ENCODE assay signal across 4 worm cellular contexts in the genomic region with DNA sequence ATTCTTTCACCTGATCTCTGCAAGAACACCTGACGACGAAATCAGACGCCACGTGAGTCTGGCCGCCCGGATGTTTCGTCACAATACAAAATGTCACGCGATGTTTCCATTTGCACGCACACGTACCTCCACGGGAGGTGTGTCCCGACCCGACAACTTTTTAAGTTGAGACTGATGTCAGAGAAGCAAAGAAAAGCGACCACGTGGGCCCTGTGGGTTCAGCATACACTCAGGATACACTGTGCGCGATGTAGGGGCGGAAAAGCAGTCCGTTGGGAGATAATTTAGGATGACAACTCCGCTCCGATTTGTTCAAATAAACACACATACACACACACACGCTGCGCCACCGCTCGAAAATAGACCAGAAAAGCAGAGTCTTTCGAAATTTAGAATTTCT.
TF ChIP-seq lines count a peak whose summit lies in the region.

No protein-coding gene starts in this region.

TF ChIP-seq in whole organism, L1 larva, 84 proteins besides CTCF, POLR2A, EP300 and RAD21 (continued from another document and continues in another):
- TF ChIP-seq unc-130 (tag; optimal IDR thresholded peaks at IDR 0.05; lab: Kevin White, UChicago) (peak; percentile 51), zip-4 (GFP tag; optimal IDR thresholded peaks at IDR 0.05; lab: Kevin White, UChicago) (peak; percentile 80), aha-1 (tag; optimal IDR thresholded peaks at IDR 0.05; lab: Kevin White, UChicago) (peak; percentile 100), sptf-1 (tag; optimal IDR thresholded peaks at IDR 0.05; lab: Kevin White, UChicago) (no peak), nhr-76 (tag; optimal IDR thresholded peaks at IDR 0.05; lab: Kevin White, UChicago) (no peak), isw-1 (GFP tag; IDR thresholded peaks at IDR 0.05; lab: Robert Waterston, UW) (peak; percentile 47), ztf-4 (tag; optimal IDR thresholded peaks at IDR 0.05; lab: Kevin White, UChicago) (peak; percentile 91), nhr-28 (tag; optimal IDR thresholded peaks at IDR 0.05; lab: Kevin White, UChicago) (peak; percentile 66), zag-1 (tag; optimal IDR thresholded peaks at IDR 0.05; lab: Kevin White, UChicago) (peak; percentile 32), hlh-17 (GFP tag; optimal IDR thresholded peaks at IDR 0.05; lab: Kevin White, UChicago; ENCODE audit: borderline replicate concordance) (peak; percentile 19), dsc-1 (tag; optimal IDR thresholded peaks at IDR 0.05; lab: Kevin White, UChicago) (peak; percentile 9), elt-3 (tag; optimal IDR thresholded peaks at IDR 0.05; lab: Kevin White, UChicago) (peak in 2 of 6 experiments; percentile 72 to 75), lin-15B (tag; optimal IDR thresholded peaks at IDR 0.05; lab: Kevin White, UChicago) (no peak), hpl-2 (GFP tag; optimal IDR thresholded peaks at IDR 0.05; lab: Kevin White, UChicago) (peak; percentile 10), skn-1 (tag; optimal IDR thresholded peaks at IDR 0.05; lab: Kevin White, UChicago) (peak; percentile 75), unc-62 (GFP tag; optimal IDR thresholded peaks at IDR 0.05; lab: Kevin White, UChicago) (no peak), alr-1 (tag; optimal IDR thresholded peaks at IDR 0.05; lab: Kevin White, UChicago; ENCODE audit: borderline replicate concordance) (no peak), dpl-1 (GFP tag; optimal IDR thresholded peaks at IDR 0.05; lab: Kevin White, UChicago) (peak; percentile 12 to 49 (median 43)), pag-3 (tag; optimal IDR thresholded peaks at IDR 0.05; lab: Kevin White, UChicago; ENCODE audit: borderline replicate concordance, insufficient read depth) (peak; percentile 59), ets-5 (GFP tag; IDR thresholded peaks at IDR 0.05; lab: Robert Waterston, UW) (no peak), pqm-1 (tag; optimal IDR thresholded peaks at IDR 0.05; lab: Kevin White, UChicago) (no peak), grh-1 (GFP tag; IDR thresholded peaks at IDR 0.05; lab: Robert Waterston, UW) (peak; percentile 76), xbp-1 (tag; optimal IDR thresholded peaks at IDR 0.05; lab: Kevin White, UChicago) (peak; percentile 73), efl-3 (GFP tag; optimal IDR thresholded peaks at IDR 0.05; lab: Kevin White, UChicago) (no peak), swsn-7 (tag; optimal IDR thresholded peaks at IDR 0.05; lab: Kevin White, UChicago) (peak; percentile 83), nhr-77 (tag; optimal IDR thresholded peaks at IDR 0.05; lab: Kevin White, UChicago) (peak; percentile 47), sup-37 (GFP tag; optimal IDR thresholded peaks at IDR 0.05; lab: Kevin White, UChicago) (peak; percentile 77), nhr-19 (GFP tag; conservative IDR thresholded peaks at IDR 0.05; lab: Robert Waterston, UW) (peak; percentile 96), blmp-1 (tag; optimal IDR thresholded peaks at IDR 0.05; lab: Kevin White, UChicago) (peak; percentile 48), lin-39 (tag; optimal IDR thresholded peaks at IDR 0.05; lab: Kevin White, UChicago) (peak; percentile 39), lin-35 (GFP tag; optimal IDR thresholded peaks at IDR 0.05; lab: Kevin White, UChicago) (peak; percentile 19 to 88)

TF ChIP-seq in whole organism, L2 larva, 48 proteins besides CTCF, POLR2A, EP300 and RAD21 (continued from another document):
- peak; percentile 100 for TF ChIP-seq sma-9 (GFP tag; optimal IDR thresholded peaks at IDR 0.05; lab: Kevin White, UChicago)
- peak; percentile 74 for TF ChIP-seq sma-9 (tag; optimal IDR thresholded peaks at IDR 0.05; lab: Kevin White, UChicago)
- TF ChIP-seq egl-27 (tag; optimal IDR thresholded peaks at IDR 0.05; lab: Kevin White, UChicago) = no peak
- peak; percentile 91 for TF ChIP-seq nhr-25 (tag; optimal IDR thresholded peaks at IDR 0.05; lab: Kevin White, UChicago)
- no peak for TF ChIP-seq ztf-11 (tag; optimal IDR thresholded peaks at IDR 0.05; lab: Kevin White, UChicago)
- TF ChIP-seq ceh-82 (tag; optimal IDR thresholded peaks at IDR 0.05; lab: Kevin White, UChicago) = no peak
- TF ChIP-seq ceh-16 (tag; optimal IDR thresholded peaks at IDR 0.05; lab: Kevin White, UChicago) = no peak
TF ChIP-seq in whole organism, L2 larva: peak in this region for 22.

TF ChIP-seq in whole organism, L4 larva, 104 proteins besides CTCF, POLR2A, EP300 and RAD21 (continued from another document and continues in another):
- TF ChIP-seq spr-1 (tag; optimal IDR thresholded peaks at IDR 0.05; lab: Kevin White, UChicago) (peak; percentile 26), ces-1 (GFP tag; optimal IDR thresholded peaks at IDR 0.05; lab: Kevin White, UChicago) (no peak), nhr-237 (tag; optimal IDR thresholded peaks at IDR 0.05; lab: Kevin White, UChicago) (no peak), fkh-10 (GFP tag; optimal IDR thresholded peaks at IDR 0.05; lab: Kevin White, UChicago) (no peak), Y75B8A.6 (GFP tag; IDR thresholded peaks at IDR 0.05; lab: Robert Waterston, UW) (peak; percentile 58; the same call in 1 of the 2 replicates), dve-1 (tag; optimal IDR thresholded peaks at IDR 0.05; lab: Kevin White, UChicago; ENCODE audit: insufficient read depth) (peak; percentile 88), lin-39 (tag; optimal IDR thresholded peaks at IDR 0.05; lab: Kevin White, UChicago) (no peak), zfp-2 (tag; optimal IDR thresholded peaks at IDR 0.05; lab: Kevin White, UChicago) (no peak), Y5F2A.4 (GFP tag; optimal IDR thresholded peaks at IDR 0.05; lab: Kevin White, UChicago) (no peak), dmd-8 (GFP tag; IDR thresholded peaks at IDR 0.05; lab: Robert Waterston, UW) (0 out of 2 replicates have a peak, but pooled peaks have one; percentile 4), spr-3 (GFP tag; optimal IDR thresholded peaks at IDR 0.05; lab: Kevin White, UChicago) (no peak), snpc-4 (tag; optimal IDR thresholded peaks at IDR 0.05; lab: Kevin White, UChicago) (no peak), dpl-1 (GFP tag; optimal IDR thresholded peaks at IDR 0.05; lab: Kevin White, UChicago) (peak; percentile 14), nhr-102 (tag; optimal IDR thresholded peaks at IDR 0.05; lab: Kevin White, UChicago) (peak; percentile 79), ceh-82 (tag; optimal IDR thresholded peaks at IDR 0.05; lab: Kevin White, UChicago) (no peak), D1046.2 (GFP tag; IDR thresholded peaks at IDR 0.05; lab: Robert Waterston, UW) (no peak), skn-1 (tag; optimal IDR thresholded peaks at IDR 0.05; lab: Kevin White, UChicago) (peak; percentile 34), nhr-25 (tag; optimal IDR thresholded peaks at IDR 0.05; lab: Kevin White, UChicago; ENCODE audit: borderline replicate concordance, insufficient read depth) (no peak), nhr-11 (tag; optimal IDR thresholded peaks at IDR 0.05; lab: Kevin White, UChicago) (peak; percentile 83), lin-15B (tag; optimal IDR thresholded peaks at IDR 0.05; lab: Kevin White, UChicago) (no peak), R02D3.7 (tag; optimal IDR thresholded peaks at IDR 0.05; lab: Kevin White, UChicago) (no peak), gei-8 (GFP tag; optimal IDR thresholded peaks at IDR 0.05; lab: Kevin White, UChicago) (peak; percentile 59), attf-4 (tag; optimal IDR thresholded peaks at IDR 0.05; lab: Kevin White, UChicago) (no peak), lin-13 (GFP tag; optimal IDR thresholded peaks at IDR 0.05; lab: Kevin White, UChicago) (peak; percentile 88), F26F4.8 (GFP tag; conservative IDR thresholded peaks at IDR 0.05; lab: Robert Waterston, UW) (no peak), Y105C5A.15 (GFP tag; IDR thresholded peaks at IDR 0.05; lab: Robert Waterston, UW) (no peak), aha-1 (tag; lab: Kevin White, UChicago) (peak; percentile 100), lin-29 (GFP tag; IDR thresholded peaks at IDR 0.05; lab: Robert Waterston, UW) (no peak), ceh-32 (tag; optimal IDR thresholded peaks at IDR 0.05; lab: Kevin White, UChicago; ENCODE audit: poor library complexity) (peak; percentile 48), pqm-1 (tag; optimal IDR thresholded peaks at IDR 0.05; lab: Kevin White, UChicago) (no peak), daf-16 (GFP tag; optimal IDR thresholded peaks at IDR 0.05; lab: Kevin White, UChicago) (peak in 1 of 2 experiments; percentile 22), daf-16 (tag; optimal IDR thresholded peaks at IDR 0.05; lab: Kevin White, UChicago) (peak; percentile 41), zip-11 (GFP tag; IDR thresholded peaks at IDR 0.05; lab: Robert Waterston, UW) (no peak), jun-1 (tag; optimal IDR thresholded peaks at IDR 0.05; lab: Kevin White, UChicago) (no peak), tag-97 (GFP tag; IDR thresholded peaks at IDR 0.05; lab: Robert Waterston, UW) (no peak), madf-9 (GFP tag; conservative IDR thresholded peaks at IDR 0.05; lab: Robert Waterston, UW) (peak; percentile 56; the same call in 1 of the 2 replicates), ceh-28 (tag; optimal IDR thresholded peaks at IDR 0.05; lab: Kevin White, UChicago) (no peak), nhr-10 (tag; optimal IDR thresholded peaks at IDR 0.05; lab: Kevin White, UChicago) (no peak), set-16 (GFP tag; IDR thresholded peaks at IDR 0.05; lab: Robert Waterston, UW) (peak; percentile 67), T20F7.1 (GFP tag; optimal IDR thresholded peaks at IDR 0.05; lab: Kevin White, UChicago) (peak; percentile 60), unc-39 (tag; optimal IDR thresholded peaks at IDR 0.05; lab: Kevin White, UChicago) (no peak), vab-7 (GFP tag; IDR thresholded peaks at IDR 0.05; lab: Robert Waterston, UW) (no peak), F10B5.3 (tag; optimal IDR thresholded peaks at IDR 0.05; lab: Kevin White, UChicago) (no peak), unc-130 (GFP tag; optimal IDR thresholded peaks at IDR 0.05; lab: Kevin White, UChicago) (no peak), T26A8.4 (GFP tag; IDR thresholded peaks at IDR 0.05; lab: Robert Waterston, UW) (peak; percentile 73), lim-7 (GFP tag; IDR thresholded peaks at IDR 0.05; lab: Robert Waterston, UW) (0 out of 2 replicates have a peak, but pooled peaks have one; percentile 10)

TF ChIP-seq in whole organism, young adult, 124 proteins besides CTCF, POLR2A, EP300 and RAD21 (continued from another document):
- TF ChIP-seq dpff-1 (tag; optimal IDR thresholded peaks at IDR 0.05; lab: Kevin White, UChicago) (no peak), pbrm-1 (GFP tag; IDR thresholded peaks at IDR 0.05; lab: Robert Waterston, UW) (peak; percentile 65; the same call in 1 of the 2 replicates), lin-54 (GFP tag; optimal IDR thresholded peaks at IDR 0.05; lab: Kevin White, UChicago) (peak; percentile 32), repo-1 (tag; optimal IDR thresholded peaks at IDR 0.05; lab: Kevin White, UChicago) (no peak), die-1 (tag; optimal IDR thresholded peaks at IDR 0.05; lab: Kevin White, UChicago) (peak; percentile 17), ztf-3 (GFP tag; optimal IDR thresholded peaks at IDR 0.05; lab: Kevin White, UChicago) (no peak), lsy-27 (tag; optimal IDR thresholded peaks at IDR 0.05; lab: Kevin White, UChicago; ENCODE audit: borderline replicate concordance, insufficient read depth) (no peak), ceh-91 (GFP tag; IDR thresholded peaks at IDR 0.05; lab: Robert Waterston, UW) (no peak), K12H6.12 (tag; optimal IDR thresholded peaks at IDR 0.05; lab: Kevin White, UChicago) (peak; percentile 66), lin-35 (GFP tag; optimal IDR thresholded peaks at IDR 0.05; lab: Kevin White, UChicago) (peak in 1 of 3 experiments; percentile 39), attf-6 (GFP tag; IDR thresholded peaks at IDR 0.05; lab: Robert Waterston, UW) (no peak), F10E7.11 (tag; optimal IDR thresholded peaks at IDR 0.05; lab: Kevin White, UChicago) (no peak), sdz-38 (tag; optimal IDR thresholded peaks at IDR 0.05; lab: Kevin White, UChicago) (no peak), ets-4 (GFP tag; optimal IDR thresholded peaks at IDR 0.05; lab: Kevin White, UChicago) (peak; percentile 38), dox-1 (GFP tag; IDR thresholded peaks at IDR 0.05; lab: Robert Waterston, UW) (peak; percentile 71), egl-44 (GFP tag; IDR thresholded peaks at IDR 0.05; lab: Robert Waterston, UW) (peak; percentile 68; the same call in 1 of the 2 replicates), B0336.3 (GFP tag; IDR thresholded peaks at IDR 0.05; lab: Robert Waterston, UW) (peak; percentile 82), ztf-22 (GFP tag; optimal IDR thresholded peaks at IDR 0.05; lab: Kevin White, UChicago) (peak; percentile 85), nfyb-1 (GFP tag; IDR thresholded peaks at IDR 0.05; lab: Robert Waterston, UW) (peak; percentile 81), F55B11.4 (tag; optimal IDR thresholded peaks at IDR 0.05; lab: Kevin White, UChicago; ENCODE audit: borderline replicate concordance, insufficient read depth) (no peak), snpc-1.3 (tag; optimal IDR thresholded peaks at IDR 0.05; lab: Kevin White, UChicago; ENCODE audit: insufficient read depth) (no peak), K11D2.4 (GFP tag; IDR thresholded peaks at IDR 0.05; lab: Robert Waterston, UW) (peak; percentile 86), nhr-179 (tag; optimal IDR thresholded peaks at IDR 0.05; lab: Kevin White, UChicago) (no peak), egrh-3 (GFP tag; IDR thresholded peaks at IDR 0.05; lab: Robert Waterston, UW) (no peak), lag-1 (GFP tag; IDR thresholded peaks at IDR 0.05; lab: Robert Waterston, UW) (no peak), F23B12.7 (tag; optimal IDR thresholded peaks at IDR 0.05; lab: Kevin White, UChicago; ENCODE audit: insufficient read depth) (no peak), aptf-3 (GFP tag; IDR thresholded peaks at IDR 0.05; lab: Robert Waterston, UW) (no peak), ztf-26 (tag; optimal IDR thresholded peaks at IDR 0.05; lab: Kevin White, UChicago) (peak; percentile 90), nhr-27 (tag; optimal IDR thresholded peaks at IDR 0.05; lab: Kevin White, UChicago) (no peak), ceh-58 (GFP tag; IDR thresholded peaks at IDR 0.05; lab: Robert Waterston, UW) (no peak), mel-28 (tag; optimal IDR thresholded peaks at IDR 0.05; lab: Kevin White, UChicago; ENCODE audit: borderline replicate concordance) (peak; percentile 1), him-1 (tag; optimal IDR thresholded peaks at IDR 0.05; lab: Kevin White, UChicago) (no peak), hmg-20 (GFP tag; IDR thresholded peaks at IDR 0.05; lab: Robert Waterston, UW) (no peak), attf-3 (GFP tag; conservative IDR thresholded peaks at IDR 0.05; lab: Robert Waterston, UW) (no peak), hlh-12 (tag; optimal IDR thresholded peaks at IDR 0.05; lab: Kevin White, UChicago) (no peak), cebp-2 (GFP tag; IDR thresholded peaks at IDR 0.05; lab: Robert Waterston, UW) (no peak), snpc-4 (GFP tag; optimal IDR thresholded peaks at IDR 0.05; lab: Kevin White, UChicago) (no peak), snpc-4 (tag; optimal IDR thresholded peaks at IDR 0.05; lab: Kevin White, UChicago) (peak in 2 of 4 experiments; percentile 49 to 57), rcor-1 (GFP tag; IDR thresholded peaks at IDR 0.05; lab: Robert Waterston, UW) (no peak), efl-1 (GFP tag; optimal IDR thresholded peaks at IDR 0.05; lab: Kevin White, UChicago) (no peak), fkh-3 (tag; optimal IDR thresholded peaks at IDR 0.05; lab: Kevin White, UChicago) (no peak), lin-40 (tag; optimal IDR thresholded peaks at IDR 0.05; lab: Kevin White, UChicago) (peak; percentile 41), hrde-1 (tag; optimal IDR thresholded peaks at IDR 0.05; lab: Kevin White, UChicago; ENCODE audit: borderline replicate concordance) (no peak)
TF ChIP-seq in whole organism, young adult: peak in this region for 43.
